Fruit fly (Drosophila melanogaster) whole organism, embryonic: Measurements from ENCODE around the gene CHES-1-like.

Experiments
- Ada2b ChIP-seq: fragments of 200-800 bp; sonication (Bioruptor generic); IDR thresholded peaks from 2 replicates; pipeline ENCODE4 v1.3.6; 2022; ENCODE audit warnings: missing biosample characterization, missing genetic modification characterization
- Awh ChIP-seq: fragments of 200-800 bp; sonication (Bioruptor generic); IDR thresholded peaks from 2 replicates; pipeline ENCODE4, ENCODE4 v1.3.6; 2022; ENCODE audit warnings: missing biosample characterization, missing genetic modification characterization
- B-H1 ChIP-seq: fragments of 200-800 bp; sonication (Bioruptor generic); IDR thresholded peaks from 3 replicates; pipeline ENCODE4 v1.3.6; 2022; ENCODE audit warnings: missing biosample characterization, missing genetic modification characterization
- CG10366 ChIP-seq: fragments of 200-800 bp; sonication (Bioruptor generic); IDR thresholded peaks from 2 replicates; pipeline ENCODE4 v1.3.6; 2022; ENCODE audit warnings: missing biosample characterization, missing genetic modification characterization
- CG10431 ChIP-seq: fragments of 200-800 bp; sonication (Bioruptor generic); optimal IDR thresholded peaks from 3 replicates; lab custom pipeline; 2018; ENCODE audit warnings: missing biosample characterization, mild to moderate bottlenecking, missing genetic modification characterization
- CG11093 ChIP-seq: fragments of 200-800 bp; sonication (Bioruptor generic); IDR thresholded peaks from 3 replicates; pipeline ENCODE4 v1.3.6; 2022; ENCODE audit warnings: missing biosample characterization, missing genetic modification characterization
- CG12942 ChIP-seq: fragments of 200-800 bp; sonication (Bioruptor generic); optimal IDR thresholded peaks from 3 replicates; lab custom pipeline; 2016; ENCODE audit warnings: missing biosample characterization, missing genetic modification characterization
- CG15011 ChIP-seq: fragments of 200-800 bp; sonication (Bioruptor generic); optimal IDR thresholded peaks from 3 replicates; lab custom pipeline; 2018; ENCODE audit warnings: missing biosample characterization, mild to moderate bottlenecking, missing genetic modification characterization
- CG15269 ChIP-seq: fragments of 200-800 bp; sonication (Bioruptor generic); optimal IDR thresholded peaks from 2 replicates; lab custom pipeline; 2018; ENCODE audit warnings: missing biosample characterization, mild to moderate bottlenecking, missing genetic modification characterization, moderate library complexity
- CG16779 ChIP-seq: fragments of 200-800 bp; sonication (Bioruptor generic); IDR thresholded peaks from 2 replicates; pipeline ENCODE4 v1.3.6; 2022; ENCODE audit warnings: missing biosample characterization, missing genetic modification characterization
- CG30020 ChIP-seq: fragments of 200-800 bp; optimal IDR thresholded peaks from 2 replicates; lab custom pipeline; 2019; ENCODE audit warnings: missing biosample characterization, mild to moderate bottlenecking, missing genetic modification characterization, moderate library complexity
- CG32767 ChIP-seq: fragments of 200-800 bp; sonication (Bioruptor generic); IDR thresholded peaks from 2 replicates; pipeline ENCODE4 v1.3.6; 2022; ENCODE audit warnings: missing biosample characterization, missing genetic modification characterization
- CG3281 ChIP-seq: fragments of 200-800 bp; sonication (Bioruptor generic); optimal IDR thresholded peaks from 3 replicates; lab custom pipeline; 2017; ENCODE audit warnings: missing biosample characterization, mild to moderate bottlenecking, missing genetic modification characterization
- CG34422 ChIP-seq: fragments of 200-800 bp; sonication (Bioruptor generic); IDR thresholded peaks from 3 replicates; pipeline ENCODE4 v1.3.6; 2022; ENCODE audit warnings: missing biosample characterization, missing genetic modification characterization
- CG3847 ChIP-seq: fragments of 200-800 bp; sonication (Bioruptor generic); IDR thresholded peaks from 2 replicates; pipeline ENCODE4 v1.3.6; 2022; ENCODE audit warnings: missing biosample characterization, missing genetic modification characterization
- CG7839 ChIP-seq: fragments of 200-800 bp; sonication (Bioruptor generic); optimal IDR thresholded peaks from 3 replicates; lab custom pipeline; 2018; ENCODE audit warnings: missing biosample characterization, mild to moderate bottlenecking, missing genetic modification characterization, moderate library complexity
- CG8089 ChIP-seq: fragments of 200-800 bp; sonication (Bioruptor generic); optimal IDR thresholded peaks from 3 replicates; lab custom pipeline; 2016; ENCODE audit warnings: missing biosample characterization, missing genetic modification characterization
- CG9932 ChIP-seq: fragments of 200-800 bp; sonication (Bioruptor generic); IDR thresholded peaks from 2 replicates; pipeline ENCODE4 v1.3.6; 2022; ENCODE audit warnings: missing biosample characterization, missing genetic modification characterization
- Dll ChIP-seq: fragments of 200-800 bp; sonication (Bioruptor generic); IDR thresholded peaks from 4 replicates; pipeline ENCODE4 v1.3.6; 2022; ENCODE audit warnings: missing biosample characterization, missing genetic modification characterization; ENCODE audit not compliant: partially characterized antibody
- Drgx ChIP-seq: fragments of 200-800 bp; sonication (Bioruptor generic); IDR thresholded peaks from 2 replicates; pipeline ENCODE4 v1.3.6; 2022; ENCODE audit warnings: missing biosample characterization, missing genetic modification characterization
- Fer3 ChIP-seq: fragments of 200-800 bp; sonication (Bioruptor generic); optimal IDR thresholded peaks from 2 replicates; lab custom pipeline; 2018; ENCODE audit warnings: missing biosample characterization, mild to moderate bottlenecking, missing genetic modification characterization, moderate library complexity
- Gug ChIP-seq: fragments of 200-800 bp; sonication (Bioruptor generic); IDR thresholded peaks from 4 replicates; pipeline ENCODE4 v1.3.6; 2022; ENCODE audit warnings: missing biosample characterization, missing genetic modification characterization
- Hand ChIP-seq: fragments of 200-800 bp; sonication (Bioruptor generic); optimal IDR thresholded peaks from 2 replicates; lab custom pipeline; 2017; ENCODE audit warnings: mild to moderate bottlenecking, missing biosample characterization, missing genetic modification reagents, missing genetic modification characterization
- Poxn ChIP-seq: fragments of 200-800 bp; sonication (Bioruptor generic); IDR thresholded peaks from 2 replicates; pipeline ENCODE4 v1.3.6; 2022; ENCODE audit warnings: missing biosample characterization, missing genetic modification characterization
- Rfx ChIP-seq: fragments of 200-800 bp; sonication (Bioruptor generic); IDR thresholded peaks from 2 replicates; pipeline ENCODE4 v1.3.6; 2022; ENCODE audit warnings: missing biosample characterization, missing genetic modification characterization
- Rx ChIP-seq: fragments of 200-800 bp; sonication (Bioruptor generic); IDR thresholded peaks from 2 replicates; pipeline ENCODE4 v1.3.6; 2022; ENCODE audit warnings: missing biosample characterization, missing genetic modification characterization
- Trl ChIP-seq, 3 experiments: fragments of >200 bp in 2 of 3; fragments of 200-800 bp in 1 of 3; sonication (Bioruptor generic) in 1 of 3; optimal IDR thresholded peaks; 2 replicates in 1 of 3; 3 replicates in 2 of 3; lab custom pipeline; 2016 to 2017; ENCODE audit warnings: missing biosample characterization in 1 of 3, missing genetic modification characterization in 1 of 3
- Xrp1 ChIP-seq: fragments of 200-800 bp; sonication (Bioruptor generic); IDR thresholded peaks from 2 replicates; pipeline ENCODE4 v1.3.6; 2022; ENCODE audit warnings: missing biosample characterization, missing genetic modification characterization
- al ChIP-seq: fragments of 200-800 bp; sonication (Bioruptor generic); IDR thresholded peaks from 2 replicates; pipeline ENCODE4 v1.3.6; 2022; ENCODE audit warnings: missing biosample characterization, missing genetic modification characterization
- caup ChIP-seq: fragments of 200-800 bp; sonication (Bioruptor generic); optimal IDR thresholded peaks from 3 replicates; lab custom pipeline; 2017; ENCODE audit warnings: missing biosample characterization, mild to moderate bottlenecking, missing genetic modification characterization, moderate library complexity; ENCODE audit not compliant: severe bottlenecking
- crol ChIP-seq: fragments of 200-800 bp; sonication (Bioruptor generic); IDR thresholded peaks from 2 replicates; pipeline ENCODE4 v1.3.6; 2022; ENCODE audit warnings: missing biosample characterization, missing genetic modification characterization
- dmrt99B ChIP-seq: fragments of 200-800 bp; sonication (Bioruptor generic); optimal IDR thresholded peaks from 2 replicates; lab custom pipeline; 2018; ENCODE audit warnings: missing biosample characterization, mild to moderate bottlenecking, missing genetic modification characterization, moderate library complexity
- dysf ChIP-seq: fragments of 200-800 bp; sonication (Bioruptor generic); IDR thresholded peaks from 3 replicates; pipeline ENCODE4 v1.3.6; 2022; ENCODE audit warnings: missing biosample characterization, missing genetic modification characterization
- fd3F ChIP-seq: fragments of 200-800 bp; sonication (Bioruptor generic); optimal IDR thresholded peaks from 2 replicates; lab custom pipeline; 2018; ENCODE audit warnings: missing biosample characterization, mild to moderate bottlenecking, missing genetic modification characterization, moderate library complexity
- fd64A ChIP-seq: fragments of 200-800 bp; sonication (Bioruptor generic); optimal IDR thresholded peaks from 3 replicates; lab custom pipeline; 2018; ENCODE audit warnings: missing biosample characterization, mild to moderate bottlenecking, missing genetic modification characterization
- gem ChIP-seq: fragments of 200-800 bp; sonication (Bioruptor generic); optimal IDR thresholded peaks from 2 replicates; lab custom pipeline; 2019; ENCODE audit warnings: missing biosample characterization, mild to moderate bottlenecking, missing genetic modification characterization, moderate library complexity
- ind ChIP-seq: fragments of 200-800 bp; sonication (Bioruptor generic); optimal IDR thresholded peaks from 3 replicates; lab custom pipeline; 2016; ENCODE audit warnings: missing biosample characterization, missing genetic modification characterization
- kah ChIP-seq: fragments of 200-800 bp; sonication (Bioruptor generic); optimal IDR thresholded peaks from 2 replicates; lab custom pipeline; 2018; ENCODE audit warnings: missing biosample characterization, mild to moderate bottlenecking, missing genetic modification characterization
- lmd ChIP-seq: fragments of 200-800 bp; sonication (Bioruptor generic); IDR thresholded peaks from 2 replicates; pipeline ENCODE4 v1.3.6; 2022; ENCODE audit warnings: missing biosample characterization, missing genetic modification characterization
- nmo ChIP-seq: fragments of 200-800 bp; sonication (Bioruptor generic); optimal IDR thresholded peaks from 2 replicates; lab custom pipeline; 2018; ENCODE audit warnings: missing biosample characterization, mild to moderate bottlenecking, missing genetic modification characterization, moderate library complexity
- otp ChIP-seq: fragments of 200-800 bp; sonication (Bioruptor generic); IDR thresholded peaks from 3 replicates; pipeline ENCODE4, ENCODE4 v1.3.6; 2022; ENCODE audit warnings: missing biosample characterization, missing genetic modification characterization
- row ChIP-seq: fragments of 200-800 bp; sonication (Bioruptor generic); IDR thresholded peaks from 3 replicates; pipeline ENCODE4 v1.3.6; 2022; ENCODE audit warnings: missing biosample characterization, missing genetic modification characterization
- scrt ChIP-seq: fragments of 200-800 bp; sonication (Bioruptor generic); optimal IDR thresholded peaks from 2 replicates; lab custom pipeline; 2018; ENCODE audit warnings: missing biosample characterization, mild to moderate bottlenecking, missing genetic modification characterization, moderate library complexity
- sens ChIP-seq: fragments of 200-800 bp; sonication (Bioruptor generic); peaks from one replicate; lab custom pipeline; 2016; ENCODE audit warnings: missing biosample characterization, missing genetic modification characterization
- sisA ChIP-seq: fragments of 200-800 bp; sonication (Bioruptor generic); IDR thresholded peaks from 2 replicates; pipeline ENCODE4 v1.3.6; 2022; ENCODE audit warnings: missing biosample characterization, missing genetic modification characterization
- slbo ChIP-seq: fragments of 200-800 bp; sonication (Bioruptor generic); IDR thresholded peaks from 2 replicates; pipeline ENCODE4 v1.3.6; 2022; ENCODE audit warnings: missing biosample characterization, missing genetic modification characterization
- so ChIP-seq: fragments of 200-800 bp; sonication (Bioruptor generic); IDR thresholded peaks from 3 replicates; pipeline ENCODE4 v1.3.6; 2022; ENCODE audit warnings: missing biosample characterization, missing genetic modification characterization
- sob ChIP-seq: fragments of 200-800 bp; sonication (Bioruptor generic); IDR thresholded peaks from 2 replicates; pipeline ENCODE4 v1.3.6; 2022; ENCODE audit warnings: missing biosample characterization, missing genetic modification characterization
- wdn ChIP-seq: fragments of 200-800 bp; sonication (Bioruptor generic); IDR thresholded peaks from 2 replicates; pipeline ENCODE4 v1.3.6; 2022; ENCODE audit warnings: missing biosample characterization, missing genetic modification characterization

Gene CHES-1-like

DNA sequence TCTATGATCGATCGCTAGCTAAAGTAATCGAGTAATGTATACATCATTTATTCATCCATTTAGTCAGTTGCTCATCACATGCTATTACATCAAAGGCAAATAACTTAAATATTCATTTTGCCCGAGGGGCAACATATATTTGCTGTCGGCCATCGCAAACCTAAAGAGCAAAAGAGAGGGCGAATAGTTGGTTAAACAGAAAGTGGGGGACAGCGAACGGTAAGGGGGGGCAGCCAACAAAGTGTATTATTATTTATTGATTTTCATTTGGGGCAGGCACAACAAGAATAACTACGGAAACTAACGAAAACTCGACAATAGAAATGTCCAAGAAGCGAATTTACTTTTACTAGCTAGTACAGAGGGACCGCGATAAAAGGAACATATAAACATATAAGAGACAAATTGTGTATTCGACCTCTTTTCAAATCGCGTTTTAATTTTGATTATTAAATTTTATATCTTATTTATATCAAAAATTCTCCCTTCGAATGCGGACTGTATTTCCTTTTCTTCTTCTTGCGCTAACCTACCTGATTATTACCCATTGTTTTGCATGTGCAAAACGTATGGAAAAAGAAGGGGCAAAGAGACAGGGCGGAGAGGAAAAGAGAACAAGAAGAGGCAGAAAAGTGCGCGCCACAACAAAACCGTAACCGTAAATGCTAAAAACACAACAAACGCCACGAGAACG, 17.8 kb downstream of the CHES-1-like start (continued):
- TF ChIP-seq CG3281 (GFP tag; lab: Kevin White, UChicago) (peak; percentile 43), Xrp1 (GFP tag; lab: Robert Waterston, UW) (peak; percentile 57; the same call in 1 of the 2 replicates), dysf (GFP tag; lab: Robert Waterston, UW) (peak; percentile 60), wdn (GFP tag; lab: Robert Waterston, UW) (peak; percentile 53), Trl (optimal IDR thresholded peaks at IDR 0.05; lab: Kevin White, UChicago) (peak in 1 of 2 experiments; percentile 26), Trl (GFP tag; optimal IDR thresholded peaks at IDR 0.05; lab: Kevin White, UChicago) (no peak), slbo (GFP tag; lab: Robert Waterston, UW) (peak; percentile 81), fd3F (GFP tag; lab: Kevin White, UChicago) (peak; percentile 38), lmd (peak; percentile 58; the same call in 1 of the 2 replicates), caup (peak; percentile 2), Gug (GFP tag; lab: Robert Waterston, UW) (peak; percentile 45; the same call in 2 of the 4 replicates), so (GFP tag; lab: Robert Waterston, UW) (peak; percentile 19; the same call in 1 of the 3 replicates), CG16779 (GFP tag; lab: Robert Waterston, UW) (0 out of 2 replicates have a peak, but pooled peaks have one; percentile 5), CG9932 (GFP tag; lab: Robert Waterston, UW) (peak; percentile 79), row (GFP tag; lab: Robert Waterston, UW) (peak; percentile 40; the same call in 2 of the 3 replicates), Drgx (GFP tag; lab: Robert Waterston, UW) (peak; percentile 64), Poxn (GFP tag; lab: Robert Waterston, UW) (peak; percentile 41; the same call in 1 of the 2 replicates), CG8089 (no peak), CG10366 (GFP tag; lab: Robert Waterston, UW) (peak; percentile 48), CG30020 (tag; lab: Kevin White, UChicago) (no peak), CG12942 (GFP tag; lab: Kevin White, UChicago) (no peak), CG7839 (tag; lab: Kevin White, UChicago) (peak; percentile 66), CG32767 (GFP tag; lab: Robert Waterston, UW) (peak; percentile 42; the same call in 1 of the 2 replicates), B-H1 (peak; percentile 46), kah (GFP tag; lab: Kevin White, UChicago) (no peak), al (GFP tag; lab: Robert Waterston, UW) (peak; percentile 68), Rx (no peak; the same call in 1 of the 2 replicates), CG15011 (GFP tag; lab: Kevin White, UChicago) (peak; percentile 17), dmrt99B (tag; lab: Kevin White, UChicago) (peak; percentile 7), Hand (GFP tag; lab: Kevin White, UChicago) (peak; percentile 22), CG34422 (GFP tag; lab: Robert Waterston, UW) (peak; percentile 44; the same call in 2 of the 3 replicates), Awh (peak; percentile 36; the same call in 1 of the 2 replicates), sisA (GFP tag; lab: Robert Waterston, UW) (peak; percentile 43), nmo (GFP tag; lab: Kevin White, UChicago) (no peak), fd64A (GFP tag; lab: Kevin White, UChicago) (no peak), sens (GFP tag; lab: Kevin White, UChicago) (peak; percentile 63), Fer3 (peak; percentile 56), otp (GFP tag; lab: Robert Waterston, UW) (0 out of 3 replicates have a peak, but pooled peaks have one; percentile 8), scrt (GFP tag; lab: Kevin White, UChicago) (peak; percentile 5), sob (peak; percentile 39; the same call in 1 of the 2 replicates), Ada2b (GFP tag; lab: Robert Waterston, UW) (peak; percentile 61), ind (GFP tag; lab: Kevin White, UChicago) (peak; percentile 22), CG11093 (GFP tag; lab: Robert Waterston, UW) (no peak), Rfx (GFP tag; lab: Robert Waterston, UW) (peak; percentile 78), CG15269 (peak; percentile 19), CG3847 (GFP tag; lab: Robert Waterston, UW) (peak; percentile 69), CG10431 (GFP tag; lab: Kevin White, UChicago) (peak; percentile 6), gem (tag; lab: Kevin White, UChicago) (peak; percentile 41), Dll (no peak), crol (GFP tag; lab: Robert Waterston, UW) (peak; percentile 65)
